Fruit fly (Drosophila melanogaster): ENCODE results near the gene CG46399.

CG46399 gene

dm6 chrX:14882536-14883118 lies 23.6 kb downstream of the CG46399 start, which contains the start of the genes CG45064 and CG45065 (continued):
- TF ChIP-seq kni (GFP tag; optimal IDR thresholded peaks at IDR 0.05) (peak; percentile 74), CG9727 (GFP tag; optimal IDR thresholded peaks at IDR 0.05) (peak; percentile 64), emc (GFP tag; optimal IDR thresholded peaks at IDR 0.05) (peak; percentile 64), ken (GFP tag; IDR thresholded peaks at IDR 0.05) (peak; percentile 86), Gug (GFP tag; IDR thresholded peaks at IDR 0.05) (peak; percentile 65; the same call in 2 of the 4 replicates), Sin3A (optimal IDR thresholded peaks at IDR 0.05) (no peak), CG2129 (GFP tag; IDR thresholded peaks at IDR 0.05; ENCODE audit: partially characterized antibody) (no peak), Abd-B (GFP tag; optimal IDR thresholded peaks at IDR 0.05) (peak; percentile 57), so (GFP tag; IDR thresholded peaks at IDR 0.05) (peak; percentile 81; the same call in 2 of the 3 replicates), CG14965 (GFP tag; optimal IDR thresholded peaks at IDR 0.05; ENCODE audit: borderline replicate concordance) (peak; percentile 0), bowl (GFP tag; IDR thresholded peaks at IDR 0.05) (peak; percentile 51; the same call in 1 of the 2 replicates), ro (GFP tag; IDR thresholded peaks at IDR 0.05) (peak; percentile 67), Doc2 (GFP tag; IDR thresholded peaks at IDR 0.05) (no peak), CG7786 (GFP tag; optimal IDR thresholded peaks at IDR 0.05) (peak; percentile 67), CG7745 (tag; optimal IDR thresholded peaks at IDR 0.05) (no peak), pzg (GFP tag; optimal IDR thresholded peaks at IDR 0.05) (no peak), Stat92E (GFP tag; optimal IDR thresholded peaks at IDR 0.05) (peak in 1 of 3 experiments; percentile 4), Usf (GFP tag; optimal IDR thresholded peaks at IDR 0.05) (peak; percentile 60), CG8388 (GFP tag; optimal IDR thresholded peaks at IDR 0.05) (peak; percentile 89), insv (GFP tag; optimal IDR thresholded peaks at IDR 0.05) (no peak), CG11085 (GFP tag; IDR thresholded peaks at IDR 0.05) (no peak), Six4 (GFP tag; optimal IDR thresholded peaks at IDR 0.05) (peak; percentile 74), CG6175 (GFP tag; IDR thresholded peaks at IDR 0.05) (no peak), az2 (GFP tag; optimal IDR thresholded peaks at IDR 0.05) (peak; percentile 81), Hr51 (GFP tag; optimal IDR thresholded peaks at IDR 0.05) (peak; percentile 15 to 92), BEAF-32 (GFP tag; optimal IDR thresholded peaks at IDR 0.05) (no peak), CG16815 (GFP tag; optimal IDR thresholded peaks at IDR 0.05) (peak; percentile 20), MBD-R2 (GFP tag; IDR thresholded peaks at IDR 0.05) (peak; percentile 43; the same call in 1 of the 2 replicates), dmrt99B (tag; optimal IDR thresholded peaks at IDR 0.05) (peak; percentile 95), CG7372 (GFP tag; IDR thresholded peaks at IDR 0.05) (peak; percentile 53; the same call in 1 of the 2 replicates), yki (optimal IDR thresholded peaks at IDR 0.05) (no peak), lov (optimal IDR thresholded peaks at IDR 0.05) (no peak), lov (GFP tag; IDR thresholded peaks at IDR 0.05) (no peak; the same call in 1 of the 3 replicates), CG11723 (GFP tag; optimal IDR thresholded peaks at IDR 0.05) (peak; percentile 78), Scr (GFP tag; IDR thresholded peaks at IDR 0.05; ENCODE audit: partially characterized antibody) (no peak), esg (GFP tag; conservative IDR thresholded peaks at IDR 0.05) (peak; percentile 84)

- no peak for TF ChIP-seq Mes4 (GFP tag; optimal IDR thresholded peaks at IDR 0.05)
- TF ChIP-seq fd96Cb (tag; optimal IDR thresholded peaks at IDR 0.05): no peak
- no peak for TF ChIP-seq Dad (GFP tag; optimal IDR thresholded peaks at IDR 0.05)
- TF ChIP-seq CG10267 (tag; optimal IDR thresholded peaks at IDR 0.05): no peak
- TF ChIP-seq D19B (GFP tag; optimal IDR thresholded peaks at IDR 0.05): no peak
- TF ChIP-seq Atf-2 (GFP tag; optimal IDR thresholded peaks at IDR 0.05): no peak
- no peak for TF ChIP-seq Antp (GFP tag; optimal IDR thresholded peaks at IDR 0.05)
Measured at dm6 chrX:14883993-14884392, 24.9 kb downstream of the CG46399 start.
